Fruit fly (Drosophila melanogaster) whole organism, embryonic: ENCODE measurements around the gene Drsl1.

ENCODE experiments used
- BEAF-32 ChIP-seq: fragments of 200-800 bp; sonication (Bioruptor generic); optimal IDR thresholded peaks from 3 replicates; lab custom pipeline; 2017; ENCODE audit warnings: missing biosample characterization, missing genetic modification characterization, mild to moderate bottlenecking, moderate library complexity, missing genetic modification reagents
- Bteb2 ChIP-seq: fragments of 200-800 bp; sonication (Bioruptor generic); optimal IDR thresholded peaks from 2 replicates; lab custom pipeline; 2016; ENCODE audit warnings: missing biosample characterization, missing genetic modification characterization
- C15 ChIP-seq: fragments of 200-800 bp; sonication (Bioruptor generic); IDR thresholded peaks from 3 replicates; pipeline ENCODE4 v1.3.6; 2022; ENCODE audit warnings: missing biosample characterization, missing genetic modification characterization
- CG12219 ChIP-seq: fragments of 200-800 bp; sonication (Bioruptor generic); optimal IDR thresholded peaks from 3 replicates; lab custom pipeline; 2018; ENCODE audit warnings: missing biosample characterization, mild to moderate bottlenecking, missing genetic modification characterization
- CG13424 ChIP-seq: fragments of 200-800 bp; sonication (Bioruptor generic); optimal IDR thresholded peaks from 2 replicates; lab custom pipeline; 2019; ENCODE audit warnings: missing biosample characterization, mild to moderate bottlenecking, missing genetic modification characterization, moderate library complexity
- CG14710 ChIP-seq: fragments of 200-800 bp; sonication (Bioruptor generic); optimal IDR thresholded peaks from 3 replicates; lab custom pipeline; 2019; ENCODE audit warnings: missing biosample characterization, mild to moderate bottlenecking, missing genetic modification characterization, moderate library complexity
- CG15479 ChIP-seq: fragments of 200-800 bp; sonication (Bioruptor generic); optimal IDR thresholded peaks from 3 replicates; lab custom pipeline; 2019; ENCODE audit warnings: missing biosample characterization, mild to moderate bottlenecking, missing genetic modification characterization, moderate library complexity
- CG15514 ChIP-seq: fragments of 200-800 bp; sonication (Bioruptor generic); optimal IDR thresholded peaks from 3 replicates; lab custom pipeline; 2017; ENCODE audit warnings: missing biosample characterization, missing genetic modification characterization, mild to moderate bottlenecking, moderate library complexity, missing genetic modification reagents
- CG1603 ChIP-seq: fragments of 200-800 bp; sonication (Bioruptor generic); optimal IDR thresholded peaks from 2 replicates; lab custom pipeline; 2019; ENCODE audit warnings: missing biosample characterization, mild to moderate bottlenecking, missing genetic modification characterization, moderate library complexity
- CG18619 ChIP-seq: fragments of 200-800 bp; sonication (Bioruptor generic); optimal IDR thresholded peaks from 3 replicates; lab custom pipeline; 2017; ENCODE audit warnings: missing biosample characterization, mild to moderate bottlenecking, missing genetic modification characterization
- CG31224 ChIP-seq: fragments of 200-800 bp; sonication (Bioruptor generic); IDR thresholded peaks from 2 replicates; pipeline ENCODE4 v1.3.6; 2022; ENCODE audit warnings: missing biosample characterization, missing genetic modification characterization
- CG31365 ChIP-seq: fragments of 200-800 bp; sonication (Bioruptor generic); optimal IDR thresholded peaks from 2 replicates; lab custom pipeline; 2018; ENCODE audit warnings: missing biosample characterization, mild to moderate bottlenecking, missing genetic modification characterization
- CG31441 ChIP-seq: fragments of 200-800 bp; sonication (Bioruptor generic); IDR thresholded peaks from 2 replicates; pipeline ENCODE4 v1.3.6; 2022; ENCODE audit warnings: missing biosample characterization, missing genetic modification characterization
- CG3163 ChIP-seq: fragments of 200-800 bp; sonication (Bioruptor generic); optimal IDR thresholded peaks from 3 replicates; lab custom pipeline; 2016; ENCODE audit warnings: missing biosample characterization, missing genetic modification characterization
- CG43689 ChIP-seq: fragments of 200-800 bp; sonication (Bioruptor generic); IDR thresholded peaks from 2 replicates; pipeline ENCODE4 v1.3.6; 2022; ENCODE audit warnings: missing biosample characterization, missing genetic modification characterization
- CG4854 ChIP-seq: fragments of 200-800 bp; sonication (Bioruptor generic); optimal IDR thresholded peaks from 2 replicates; lab custom pipeline; 2016; ENCODE audit warnings: missing biosample characterization, missing genetic modification characterization, inconsistent platforms
- CG6175 ChIP-seq: fragments of 200-800 bp; sonication (Bioruptor generic); IDR thresholded peaks from 3 replicates; pipeline ENCODE4 v1.3.6; 2022; ENCODE audit warnings: missing biosample characterization, missing genetic modification characterization
- CG7786 ChIP-seq: fragments of 200-800 bp; sonication (Bioruptor generic); optimal IDR thresholded peaks from 2 replicates; lab custom pipeline; 2016; ENCODE audit warnings: missing biosample characterization, missing genetic modification characterization
- CG7839 ChIP-seq: fragments of 200-800 bp; sonication (Bioruptor generic); optimal IDR thresholded peaks from 3 replicates; lab custom pipeline; 2018; ENCODE audit warnings: missing biosample characterization, mild to moderate bottlenecking, missing genetic modification characterization, moderate library complexity
- CG8924 ChIP-seq: fragments of 200-800 bp; optimal IDR thresholded peaks from 3 replicates; lab custom pipeline; 2019; ENCODE audit warnings: missing biosample characterization, mild to moderate bottlenecking, missing genetic modification characterization, moderate library complexity
- Doc3 ChIP-seq: fragments of 200-800 bp; sonication (Bioruptor generic); IDR thresholded peaks from 3 replicates; pipeline ENCODE4 v1.3.6; 2022; ENCODE audit warnings: missing biosample characterization, missing genetic modification characterization; ENCODE audit not compliant: partially characterized antibody
- E2f1 ChIP-seq: fragments of 200-800 bp; sonication (Bioruptor generic); IDR thresholded peaks from 2 replicates; pipeline ENCODE4 v1.3.6; 2022; ENCODE audit warnings: missing biosample characterization, missing genetic modification characterization
- Elba2 ChIP-seq: fragments of 200-800 bp; sonication (Bioruptor generic); optimal IDR thresholded peaks from 3 replicates; lab custom pipeline; 2016; ENCODE audit warnings: missing biosample characterization, missing genetic modification characterization
- Hsf ChIP-seq: fragments of 200-800 bp; sonication (Bioruptor generic); optimal IDR thresholded peaks from 3 replicates; lab custom pipeline; 2016; ENCODE audit warnings: missing biosample characterization, missing genetic modification characterization
- MBD-R2 ChIP-seq: fragments of 200-800 bp; sonication (Bioruptor generic); IDR thresholded peaks from 2 replicates; pipeline ENCODE4 v1.3.6; 2022; ENCODE audit warnings: missing biosample characterization, missing genetic modification characterization
- MESR4 ChIP-seq: fragments of 200-800 bp; sonication (Bioruptor generic); optimal IDR thresholded peaks from 2 replicates; lab custom pipeline; 2018; ENCODE audit warnings: missing biosample characterization, mild to moderate bottlenecking, missing genetic modification characterization, moderate library complexity
- Med ChIP-seq: fragments of 200-800 bp; sonication (Bioruptor generic); peaks from one replicate; lab custom pipeline; 2016; ENCODE audit warnings: missing biosample characterization, missing genetic modification characterization, mild to moderate bottlenecking, inconsistent platforms, moderate library complexity
- Mrtf ChIP-seq: fragments of 200-800 bp; sonication (Bioruptor generic); IDR thresholded peaks from 3 replicates; pipeline ENCODE4 v1.3.6; 2022; ENCODE audit warnings: missing biosample characterization, missing genetic modification characterization
- Rfx ChIP-seq: fragments of 200-800 bp; sonication (Bioruptor generic); IDR thresholded peaks from 2 replicates; pipeline ENCODE4 v1.3.6; 2022; ENCODE audit warnings: missing biosample characterization, missing genetic modification characterization
- Sry-δ ChIP-seq: fragments of 200-800 bp; sonication (Bioruptor generic); optimal IDR thresholded peaks from 2 replicates; lab custom pipeline; 2016; ENCODE audit warnings: missing biosample characterization, missing genetic modification characterization
- Ssrp ChIP-seq: fragments of 200-800 bp; sonication (Bioruptor generic); optimal IDR thresholded peaks from 2 replicates; lab custom pipeline; 2018; ENCODE audit warnings: missing biosample characterization, mild to moderate bottlenecking, missing genetic modification characterization, moderate library complexity
- Tbp ChIP-seq: fragments of >200 bp; optimal IDR thresholded peaks from 2 replicates; lab custom pipeline; 2018; ENCODE audit warnings: missing biosample characterization, missing genetic modification characterization
- Vsx1 ChIP-seq: fragments of 200-800 bp; sonication (Bioruptor generic); optimal IDR thresholded peaks from 2 replicates; lab custom pipeline; 2017; ENCODE audit warnings: missing biosample characterization, mild to moderate bottlenecking, missing genetic modification characterization, missing genetic modification reagents
- ac ChIP-seq: fragments of 200-800 bp; sonication (Bioruptor generic); optimal IDR thresholded peaks from 3 replicates; lab custom pipeline; 2017; ENCODE audit warnings: missing biosample characterization, mild to moderate bottlenecking, missing genetic modification characterization
- btn ChIP-seq: fragments of 200-800 bp; sonication (Bioruptor generic); optimal IDR thresholded peaks from 2 replicates; lab custom pipeline; 2016; ENCODE audit warnings: missing biosample characterization, missing genetic modification characterization
- exex ChIP-seq: fragments of 200-800 bp; sonication (Bioruptor generic); optimal IDR thresholded peaks from 4 replicates; lab custom pipeline; 2018; ENCODE audit warnings: missing biosample characterization, mild to moderate bottlenecking, missing genetic modification characterization, moderate library complexity
- gcm2 ChIP-seq: fragments of 200-800 bp; sonication (Bioruptor generic); optimal IDR thresholded peaks from 2 replicates; lab custom pipeline; 2016; ENCODE audit warnings: missing biosample characterization, missing genetic modification characterization
- ham ChIP-seq: fragments of 200-800 bp; sonication (Bioruptor generic); IDR thresholded peaks from 2 replicates; pipeline ENCODE4 v1.3.6; 2022; ENCODE audit warnings: missing biosample characterization, missing genetic modification characterization
- luna ChIP-seq: fragments of 200-800 bp; sonication (Bioruptor generic); optimal IDR thresholded peaks from 2 replicates; lab custom pipeline; 2016; ENCODE audit warnings: missing biosample characterization, missing genetic modification characterization
- mld ChIP-seq: fragments of 200-800 bp; sonication (Bioruptor generic); IDR thresholded peaks from 3 replicates; pipeline ENCODE4 v1.3.6; 2022; ENCODE audit warnings: missing biosample characterization, missing genetic modification characterization; ENCODE audit not compliant: partially characterized antibody
- onecut ChIP-seq: fragments of 200-800 bp; sonication (Bioruptor generic); IDR thresholded peaks from 2 replicates; pipeline ENCODE4 v1.3.6; 2022; ENCODE audit warnings: missing biosample characterization, missing genetic modification characterization
- prd ChIP-seq, 3 experiments: fragments of >200 bp in 2 of 3; fragments of 200-800 bp in 1 of 3; sonication (Bioruptor generic) in 1 of 3; optimal IDR thresholded peaks in 2 of 3; IDR thresholded peaks in 1 of 3; 2 replicates in 2 of 3; 3 replicates in 1 of 3; pipeline versions ENCODE4 v1.3.6 to Lab custom; 2017 to 2022; ENCODE audit warnings: missing biosample characterization in 1 of 3, missing genetic modification characterization in 1 of 3
- pum ChIP-seq: fragments of 200-800 bp; sonication (Bioruptor generic); optimal IDR thresholded peaks from 2 replicates; lab custom pipeline; 2016; ENCODE audit warnings: missing biosample characterization, missing genetic modification characterization
- repo ChIP-seq: fragments of 200-800 bp; sonication (Bioruptor generic); optimal IDR thresholded peaks from 2 replicates; lab custom pipeline; 2016; ENCODE audit warnings: missing biosample characterization, missing genetic modification characterization
- row ChIP-seq: fragments of 200-800 bp; sonication (Bioruptor generic); IDR thresholded peaks from 3 replicates; pipeline ENCODE4 v1.3.6; 2022; ENCODE audit warnings: missing biosample characterization, missing genetic modification characterization
- sima ChIP-seq: fragments of 200-800 bp; sonication (Bioruptor generic); optimal IDR thresholded peaks from 2 replicates; lab custom pipeline; 2016; ENCODE audit warnings: missing biosample characterization, missing genetic modification characterization
- so ChIP-seq: fragments of 200-800 bp; sonication (Bioruptor generic); IDR thresholded peaks from 3 replicates; pipeline ENCODE4 v1.3.6; 2022; ENCODE audit warnings: missing biosample characterization, missing genetic modification characterization
- sr ChIP-seq: fragments of 200-800 bp; sonication (Bioruptor generic); IDR thresholded peaks from 3 replicates; pipeline ENCODE4 v1.3.6; 2022; ENCODE audit warnings: missing biosample characterization, missing genetic modification characterization
- stwl ChIP-seq: fragments of 200-800 bp; sonication (Bioruptor generic); optimal IDR thresholded peaks from 3 replicates; lab custom pipeline; 2018; ENCODE audit warnings: missing biosample characterization, mild to moderate bottlenecking, missing genetic modification characterization, moderate library complexity
- sug ChIP-seq: fragments of 200-800 bp; optimal IDR thresholded peaks from 2 replicates; lab custom pipeline; 2019; ENCODE audit warnings: missing biosample characterization, mild to moderate bottlenecking, missing genetic modification characterization, moderate library complexity
- vvl ChIP-seq: fragments of 200-800 bp; sonication (Bioruptor generic); IDR thresholded peaks from 2 replicates; pipeline ENCODE4 v1.3.6; 2022; ENCODE audit warnings: missing biosample characterization, missing genetic modification characterization

Gene Drsl1

DNA sequence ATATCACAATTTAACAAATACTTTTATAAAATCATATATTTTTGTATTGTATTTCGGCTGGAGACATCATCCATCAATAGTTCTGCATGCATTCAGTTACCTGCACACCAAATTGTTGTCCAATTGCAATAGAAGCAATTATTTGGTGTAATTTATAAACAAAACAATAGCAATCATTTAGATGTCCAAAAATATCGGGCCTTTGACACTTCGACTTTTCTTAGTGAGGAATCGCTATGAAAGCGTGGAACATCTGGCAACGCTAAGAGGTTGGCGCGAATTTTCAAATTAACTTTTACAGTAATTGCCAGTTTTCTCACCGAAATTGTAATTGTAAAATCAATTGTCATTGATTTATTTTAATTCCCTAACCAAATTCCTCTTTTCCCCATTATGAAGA lies 804 bp downstream of the Drsl1 start, which contains the start of gene CG14969 (continued):
- TF ChIP-seq CG12219 (GFP tag; lab: Kevin White, UChicago) (no peak), sr (GFP tag; lab: Robert Waterston, UW) (no peak), CG18619 (GFP tag; lab: Kevin White, UChicago) (no peak), Doc3 (GFP tag; lab: Robert Waterston, UW) (0 out of 3 replicates have a peak, but pooled peaks have one; percentile 29), sima (GFP tag; lab: Kevin White, UChicago) (no peak), CG14710 (peak; percentile 37), Med (peak; percentile 73), E2f1 (GFP tag; lab: Robert Waterston, UW) (no peak), MBD-R2 (peak; percentile 72), CG7786 (no peak), ham (GFP tag; lab: Robert Waterston, UW) (no peak), stwl (peak; percentile 50), CG15514 (GFP tag; lab: Kevin White, UChicago) (peak; percentile 43), row (GFP tag; lab: Robert Waterston, UW) (peak; percentile 13; the same call in 1 of the 3 replicates), vvl (peak; percentile 21; the same call in 1 of the 2 replicates), CG13424 (tag; lab: Kevin White, UChicago) (peak; percentile 6), so (GFP tag; lab: Robert Waterston, UW) (no peak), Rfx (GFP tag; lab: Robert Waterston, UW) (peak; percentile 46), CG31224 (GFP tag; lab: Robert Waterston, UW) (no peak), CG1603 (tag; lab: Kevin White, UChicago) (peak; percentile 70), CG31441 (GFP tag; lab: Robert Waterston, UW) (no peak), prd (optimal IDR thresholded peaks at IDR 0.05; lab: Kevin White, UChicago) (no peak), prd (GFP tag; IDR thresholded peaks at IDR 0.05; lab: Robert Waterston, UW) (no peak), repo (GFP tag; lab: Kevin White, UChicago) (no peak), Mrtf (GFP tag; lab: Robert Waterston, UW) (no peak), CG43689 (no peak), sug (tag; lab: Kevin White, UChicago) (no peak), Elba2 (GFP tag; lab: Kevin White, UChicago) (no peak), Bteb2 (GFP tag; lab: Kevin White, UChicago) (no peak), CG3163 (no peak), C15 (GFP tag; lab: Robert Waterston, UW) (no peak), CG8924 (peak; percentile 3), Ssrp (no peak), BEAF-32 (peak; percentile 54), Vsx1 (GFP tag; lab: Kevin White, UChicago) (no peak), CG7839 (tag; lab: Kevin White, UChicago) (no peak), btn (GFP tag; lab: Kevin White, UChicago) (no peak), gcm2 (GFP tag; lab: Kevin White, UChicago) (no peak), Sry-δ (GFP tag; lab: Kevin White, UChicago) (peak; percentile 69), CG4854 (GFP tag; lab: Kevin White, UChicago) (no peak), Tbp (GFP tag; lab: Kevin White, UChicago) (no peak), Hsf (GFP tag; lab: Kevin White, UChicago) (no peak), CG6175 (no peak), CG31365 (no peak), ac (GFP tag; lab: Kevin White, UChicago) (no peak), CG15479 (GFP tag; lab: Kevin White, UChicago) (no peak), MESR4 (GFP tag; lab: Kevin White, UChicago) (peak; percentile 28), pum (GFP tag; lab: Kevin White, UChicago) (no peak), onecut (GFP tag; lab: Robert Waterston, UW) (no peak), exex (tag; lab: Kevin White, UChicago) (no peak), luna (GFP tag; lab: Kevin White, UChicago) (no peak), mld (GFP tag; lab: Robert Waterston, UW) (0 out of 3 replicates have a peak, but pooled peaks have one; percentile 30)
